Worm (Caenorhabditis elegans) whole organism, L4 larva: ENCODE data around the gene daf-42.

Experiments used
- F10B5.3 ChIP-seq: sonication (generic microtip); optimal IDR thresholded peaks from 2 replicates; lab custom pipeline; 2016; ENCODE audit warnings: mild to moderate bottlenecking, missing genetic modification characterization, missing compliant biosample characterization
- F26F4.8 ChIP-seq: fragments of 200-800 bp; sonication (Bioruptor generic); conservative IDR thresholded peaks from 2 replicates; pipeline ENCODE4 v1.3.6; 2022; ENCODE audit warnings: missing genetic modification characterization, missing compliant biosample characterization
- F49E8.2 ChIP-seq: sonication (generic microtip); optimal IDR thresholded peaks from 2 replicates; lab custom pipeline; 2016; ENCODE audit warnings: missing compliant biosample characterization, mild to moderate bottlenecking, missing genetic modification characterization, borderline replicate concordance
- T26A8.4 ChIP-seq: fragments of 200-800 bp; sonication (Bioruptor generic); IDR thresholded peaks from 2 replicates; pipeline ENCODE4 v1.3.6; 2022; ENCODE audit warnings: missing genetic modification characterization, missing compliant biosample characterization
- ZK546.5 ChIP-seq, 2 experiments: sonication (generic microtip); optimal IDR thresholded peaks; 2 replicates each; lab custom pipeline; 2017; ENCODE audit warnings: missing biosample characterization in 2 of 2, missing genetic modification characterization in 2 of 2
- aha-1 ChIP-seq: fragments of 150-350 bp; peaks from one replicate; lab custom pipeline; 2014; ENCODE audit warnings: missing biosample characterization, missing genetic modification characterization
- ama-1 ChIP-seq: fragments of 150-350 bp; optimal IDR thresholded peaks from 2 replicates; lab custom pipeline; 2014; ENCODE audit warnings: inconsistent platforms, mixed read lengths
- arid-1 ChIP-seq: fragments of 200-800 bp; sonication (Bioruptor generic); conservative IDR thresholded peaks from 2 replicates; pipeline ENCODE4 v1.3.6; 2022; ENCODE audit warnings: missing genetic modification reagents, missing genetic modification characterization, missing compliant biosample characterization
- ceh-28 ChIP-seq: fragments of 150-350 bp; optimal IDR thresholded peaks from 2 replicates; lab custom pipeline; 2014; ENCODE audit warnings: missing biosample characterization, missing genetic modification reagents, missing genetic modification characterization
- ceh-44 ChIP-seq: fragments of 200-800 bp; sonication (Bioruptor generic); IDR thresholded peaks from 2 replicates; pipeline ENCODE4 v1.3.6; 2022; ENCODE audit warnings: missing genetic modification reagents, missing genetic modification characterization, missing compliant biosample characterization
- ces-1 ChIP-seq: fragments of 150-350 bp; sonication (generic microtip); optimal IDR thresholded peaks from 4 replicates; lab custom pipeline; 2014; ENCODE audit warnings: missing biosample characterization, missing genetic modification reagents, missing genetic modification characterization
- daf-12 ChIP-seq: fragments of 150-350 bp; optimal IDR thresholded peaks from 2 replicates; lab custom pipeline; 2014; ENCODE audit warnings: missing biosample characterization, missing genetic modification reagents, missing genetic modification characterization
- dmd-8 ChIP-seq: fragments of 200-800 bp; sonication (Bioruptor generic); IDR thresholded peaks from 2 replicates; pipeline ENCODE4 v1.3.6; 2022; ENCODE audit warnings: missing genetic modification characterization, missing compliant biosample characterization
- dmd-9 ChIP-seq: fragments of 200-800 bp; sonication (Bioruptor generic); IDR thresholded peaks from 2 replicates; pipeline ENCODE4 v1.3.6; 2022; ENCODE audit warnings: missing genetic modification reagents, missing genetic modification characterization, missing compliant biosample characterization
- duxl-1 ChIP-seq: sonication (generic microtip); optimal IDR thresholded peaks from 2 replicates; lab custom pipeline; 2016; ENCODE audit warnings: mild to moderate bottlenecking, missing genetic modification characterization, moderate library complexity, missing compliant biosample characterization; ENCODE audit not compliant: poor library complexity
- dve-1 ChIP-seq: sonication (generic microtip); optimal IDR thresholded peaks from 2 replicates; lab custom pipeline; 2017; ENCODE audit warnings: antibody characterized with exemption, mild to moderate bottlenecking, missing genetic modification characterization, missing compliant biosample characterization; ENCODE audit not compliant: insufficient read depth
- fos-1 ChIP-seq: fragments of 150-350 bp; optimal IDR thresholded peaks from 2 replicates; lab custom pipeline; 2014; ENCODE audit warnings: missing biosample characterization, missing genetic modification characterization
- hlh-11 ChIP-seq: fragments of 200-800 bp; sonication (Bioruptor generic); optimal IDR thresholded peaks from 2 replicates; lab custom pipeline; 2018; ENCODE audit warnings: mild to moderate bottlenecking, missing genetic modification characterization, missing compliant biosample characterization
- hlh-30 ChIP-seq: sonication (generic microtip); optimal IDR thresholded peaks from 2 replicates; lab custom pipeline; 2017; ENCODE audit warnings: antibody characterized with exemption, mild to moderate bottlenecking, missing genetic modification characterization, missing compliant biosample characterization; ENCODE audit not compliant: insufficient read depth
- hmg-1.1 ChIP-seq: fragments of 200-800 bp; sonication (Bioruptor generic); IDR thresholded peaks from 2 replicates; pipeline ENCODE4 v1.3.6; 2022; ENCODE audit warnings: missing genetic modification reagents, missing genetic modification characterization, missing compliant biosample characterization
- jun-1 ChIP-seq: fragments of 150-350 bp; optimal IDR thresholded peaks from 2 replicates; lab custom pipeline; 2014; ENCODE audit warnings: missing biosample characterization, missing genetic modification reagents, missing genetic modification characterization
- lin-1 ChIP-seq: fragments of 200-800 bp; sonication (Bioruptor generic); IDR thresholded peaks from 2 replicates; pipeline ENCODE4 v1.3.6; 2022; ENCODE audit warnings: missing genetic modification reagents, missing genetic modification characterization, missing compliant biosample characterization
- lin-13 ChIP-seq: fragments of 150-350 bp; optimal IDR thresholded peaks from 2 replicates; lab custom pipeline; 2014; ENCODE audit warnings: missing biosample characterization, missing genetic modification reagents, missing genetic modification characterization
- lin-38 ChIP-seq: fragments of 200-800 bp; sonication (Bioruptor generic); IDR thresholded peaks from 2 replicates; pipeline ENCODE4 v1.3.6; 2022; ENCODE audit warnings: missing genetic modification reagents, missing genetic modification characterization, missing compliant biosample characterization
- lsy-2 ChIP-seq, 2 experiments: fragments of 150-350 bp in 1 of 2; sonication (generic microtip) in 1 of 2; optimal IDR thresholded peaks; 2 replicates each; lab custom pipeline; 2014 to 2017; ENCODE audit warnings: missing biosample characterization in 2 of 2, missing genetic modification characterization in 2 of 2
- madf-5 ChIP-seq, 2 experiments: fragments of 200-800 bp; sonication (Bioruptor generic); IDR thresholded peaks; 2 replicates each; pipeline ENCODE4 v1.3.6; 2022; ENCODE audit warnings: missing compliant biosample characterization in 2 of 2, missing genetic modification characterization in 2 of 2
- mdt-29 ChIP-seq: fragments of 200-800 bp; sonication (Bioruptor generic); IDR thresholded peaks from 2 replicates; pipeline ENCODE4 v1.3.6; 2022; ENCODE audit warnings: missing genetic modification reagents, missing genetic modification characterization, missing compliant biosample characterization
- mep-1 ChIP-seq: fragments of 150-350 bp; sonication (generic microtip); optimal IDR thresholded peaks from 3 replicates; lab custom pipeline; 2014; ENCODE audit warnings: missing biosample characterization, missing genetic modification characterization
- mes-2 ChIP-seq: sonication (generic microtip); optimal IDR thresholded peaks from 2 replicates; lab custom pipeline; 2016; ENCODE audit warnings: missing genotype, mild to moderate bottlenecking, missing genetic modification characterization, missing compliant biosample characterization; ENCODE audit not compliant: poor library complexity, severe bottlenecking
- mxl-2 ChIP-seq: fragments of 200-800 bp; sonication (Bioruptor generic); conservative IDR thresholded peaks from 2 replicates; pipeline ENCODE4 v1.3.6; 2022; ENCODE audit warnings: missing genetic modification reagents, missing genetic modification characterization, missing compliant biosample characterization
- mxl-3 ChIP-seq: fragments of 200-800 bp; sonication (Bioruptor generic); optimal IDR thresholded peaks from 2 replicates; lab custom pipeline; 2018; ENCODE audit warnings: mild to moderate bottlenecking, missing genetic modification characterization, missing compliant biosample characterization
- nhr-102 ChIP-seq: sonication (generic microtip); optimal IDR thresholded peaks from 2 replicates; lab custom pipeline; 2016; ENCODE audit warnings: mild to moderate bottlenecking, missing genetic modification characterization, moderate library complexity, missing compliant biosample characterization
- nhr-111 ChIP-seq: fragments of 200-800 bp; sonication (Bioruptor generic); optimal IDR thresholded peaks from 2 replicates; lab custom pipeline; 2018; ENCODE audit warnings: mild to moderate bottlenecking, missing genetic modification characterization, missing compliant biosample characterization
- nhr-25 ChIP-seq: sonication (generic microtip); optimal IDR thresholded peaks from 2 replicates; lab custom pipeline; 2017; ENCODE audit warnings: missing genetic modification characterization, mild to moderate bottlenecking, missing compliant biosample characterization, antibody characterized with exemption, moderate library complexity, borderline replicate concordance; ENCODE audit not compliant: insufficient read depth
- nhr-28 ChIP-seq: fragments of 150-350 bp; optimal IDR thresholded peaks from 2 replicates; lab custom pipeline; 2014; ENCODE audit warnings: missing biosample characterization, missing genetic modification characterization
- nhr-48 ChIP-seq: sonication (generic microtip); optimal IDR thresholded peaks from 2 replicates; lab custom pipeline; 2016; ENCODE audit warnings: mild to moderate bottlenecking, missing genetic modification characterization, missing compliant biosample characterization
- nhr-76 ChIP-seq: fragments of 150-350 bp; optimal IDR thresholded peaks from 2 replicates; lab custom pipeline; 2014; ENCODE audit warnings: missing biosample characterization, missing genetic modification characterization
- sdz-12 ChIP-seq: fragments of 200-800 bp; sonication (Bioruptor generic); optimal IDR thresholded peaks from 2 replicates; lab custom pipeline; 2018; ENCODE audit warnings: mild to moderate bottlenecking, missing genetic modification characterization, missing compliant biosample characterization
- set-16 ChIP-seq: fragments of 200-800 bp; sonication (Bioruptor generic); IDR thresholded peaks from 2 replicates; pipeline ENCODE4 v1.3.6; 2022; ENCODE audit warnings: missing genetic modification reagents, missing genetic modification characterization, missing compliant biosample characterization
- snpc-1.2 ChIP-seq: fragments of 200-800 bp; sonication (Bioruptor generic); IDR thresholded peaks from 2 replicates; pipeline ENCODE4 v1.3.6; 2022; ENCODE audit warnings: missing genetic modification reagents, missing genetic modification characterization, missing compliant biosample characterization
- snpc-4 ChIP-seq: fragments of 150-350 bp; optimal IDR thresholded peaks from 2 replicates; lab custom pipeline; 2014; ENCODE audit warnings: missing biosample characterization, missing genetic modification characterization
- spr-3 ChIP-seq: fragments of 200-800 bp; sonication (Bioruptor generic); optimal IDR thresholded peaks from 2 replicates; lab custom pipeline; 2018; ENCODE audit warnings: mild to moderate bottlenecking, missing genetic modification characterization, missing compliant biosample characterization
- tra-1 ChIP-seq: fragments of 200-800 bp; sonication (Bioruptor generic); IDR thresholded peaks from 2 replicates; pipeline ENCODE4 v1.3.6; 2022; ENCODE audit warnings: missing genetic modification reagents, missing genetic modification characterization, missing compliant biosample characterization
- unc-130 ChIP-seq: sonication (generic microtip); optimal IDR thresholded peaks from 2 replicates; lab custom pipeline; 2016; ENCODE audit warnings: missing genetic modification reagents, missing genetic modification characterization, missing compliant biosample characterization
- ztf-11 ChIP-seq: fragments of 150-350 bp; optimal IDR thresholded peaks from 2 replicates; lab custom pipeline; 2014; ENCODE audit warnings: missing biosample characterization, missing genetic modification characterization
- ztf-7 ChIP-seq: fragments of 150-350 bp; optimal IDR thresholded peaks from 2 replicates; lab custom pipeline; 2014; ENCODE audit warnings: missing biosample characterization, missing genetic modification characterization

daf-42 gene

DNA sequence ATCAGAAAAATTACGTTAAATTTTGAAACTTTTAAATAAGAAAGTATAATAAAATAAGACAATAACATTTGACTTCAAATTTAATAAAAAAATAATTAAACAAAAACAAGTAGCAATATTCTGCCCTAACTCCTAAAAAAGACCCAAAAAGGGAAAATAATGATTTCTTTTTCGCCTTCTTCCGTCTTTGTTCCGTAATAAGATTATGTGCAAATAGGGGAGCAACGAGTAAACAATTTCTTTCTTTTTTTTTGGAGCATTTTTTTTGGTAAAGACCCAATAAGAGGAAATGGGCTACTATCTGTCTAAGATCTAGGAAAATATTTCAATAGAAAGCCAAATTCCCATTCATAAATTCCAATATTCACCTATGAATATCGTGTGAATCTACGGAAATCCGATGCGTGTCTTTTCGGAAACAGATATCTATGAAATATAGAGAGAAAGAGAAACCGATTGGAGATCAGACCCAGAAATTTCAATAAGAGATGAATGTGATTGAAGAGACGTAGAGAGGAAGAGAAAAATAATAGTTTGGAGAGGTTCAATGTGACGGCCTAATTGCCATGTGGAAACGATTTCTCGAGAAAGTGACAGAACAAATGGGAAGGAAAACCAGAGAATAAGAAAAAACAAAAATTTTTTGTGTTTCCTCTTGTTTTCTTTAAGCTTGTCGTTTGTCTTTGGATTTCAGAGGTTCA lies 28.7 kb downstream of the daf-42 start (continued):
- TF ChIP-seq ces-1 (GFP tag; lab: Kevin White, UChicago) = no peak
- TF ChIP-seq ceh-28 (tag; lab: Kevin White, UChicago) = no peak
- peak; percentile 5 for TF ChIP-seq mep-1 (tag; lab: Kevin White, UChicago)
- TF ChIP-seq unc-130 (GFP tag; lab: Kevin White, UChicago) = no peak
- TF ChIP-seq sdz-12 = no peak
- no peak for TF ChIP-seq ztf-7 (tag; lab: Kevin White, UChicago)
- no peak for TF ChIP-seq nhr-25 (tag; lab: Kevin White, UChicago)
- peak; percentile 35 for TF ChIP-seq mxl-3 (GFP tag; lab: Kevin White, UChicago)
- no peak for TF ChIP-seq lin-38 (GFP tag; lab: Robert Waterston, UW)
- peak; percentile 16 for TF ChIP-seq nhr-28
- no peak for TF ChIP-seq set-16 (GFP tag; lab: Robert Waterston, UW)
- no peak for TF ChIP-seq F10B5.3 (tag; lab: Kevin White, UChicago)
- no peak for TF ChIP-seq fos-1 (tag; lab: Kevin White, UChicago)
- TF ChIP-seq snpc-4 (tag; lab: Kevin White, UChicago) = no peak
- no peak for TF ChIP-seq mdt-29 (GFP tag; lab: Robert Waterston, UW)
- no peak for TF ChIP-seq F26F4.8 (GFP tag; lab: Robert Waterston, UW)
- no peak for TF ChIP-seq nhr-111 (GFP tag; lab: Kevin White, UChicago)
- TF ChIP-seq lin-1 = no peak
- TF ChIP-seq tra-1 (GFP tag; lab: Robert Waterston, UW) = no peak
- no peak for TF ChIP-seq mxl-2 (GFP tag; lab: Robert Waterston, UW)
- no peak for TF ChIP-seq hmg-1.1 (GFP tag; lab: Robert Waterston, UW)
- no peak for TF ChIP-seq spr-3 (GFP tag; lab: Kevin White, UChicago)
- TF ChIP-seq mes-2 (tag; lab: Kevin White, UChicago) = no peak
- no peak for TF ChIP-seq dmd-8 (GFP tag; lab: Robert Waterston, UW)

DNA sequence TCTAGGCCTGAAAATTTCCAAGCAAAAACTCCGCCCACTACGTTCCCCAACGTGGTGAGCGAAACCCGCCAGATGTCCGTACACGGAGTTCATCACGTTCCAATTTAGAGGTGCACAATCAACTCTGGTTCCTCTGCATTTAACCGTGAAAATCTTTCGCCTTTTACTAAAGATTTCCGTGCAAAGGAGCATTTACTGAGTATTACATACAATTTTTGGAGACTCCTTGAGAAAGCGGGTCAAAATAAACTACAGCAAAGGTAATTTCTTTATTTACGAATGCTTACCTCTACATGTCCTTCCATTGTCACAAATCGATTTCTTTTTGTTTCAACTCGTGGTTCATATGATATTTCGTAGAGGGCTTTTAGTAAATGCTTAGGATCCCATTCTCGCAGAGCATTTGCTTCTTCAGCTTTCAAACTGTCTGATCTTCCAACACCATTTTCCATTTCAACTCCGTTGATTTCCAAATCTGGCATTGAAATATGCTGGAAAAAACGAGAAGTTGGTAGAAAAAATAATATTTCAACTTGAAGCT lies 30.0 kb downstream of the daf-42 start, which contains the start of gene F42C5.9:
Gene F42C5.9 (minus strand): TSS at position 491 of the 541 bp plus-strand sequence.
- peak; percentile 93 for TF ChIP-seq snpc-1.2 (GFP tag; lab: Robert Waterston, UW)
- 0 out of 2 replicates have a peak, but pooled peaks have one; percentile 36 for TF ChIP-seq arid-1 (GFP tag; lab: Robert Waterston, UW)
- TF ChIP-seq madf-5 (GFP tag; IDR thresholded peaks at IDR 0.05; lab: Robert Waterston, UW) = no peak
- TF ChIP-seq dmd-9 = 0 out of 2 replicates have a peak, but pooled peaks have one; percentile 33
- no peak for TF ChIP-seq F10B5.3 (tag; lab: Kevin White, UChicago)
- TF ChIP-seq mxl-3 (GFP tag; lab: Kevin White, UChicago) = no peak
- TF ChIP-seq lsy-2 (tag; optimal IDR thresholded peaks at IDR 0.05; lab: Kevin White, UChicago) = peak in 1 of 2 experiments; percentile 14
- peak; percentile 40 for TF ChIP-seq duxl-1
- TF ChIP-seq nhr-102 (tag; lab: Kevin White, UChicago) = peak; percentile 44
- TF ChIP-seq dve-1 (tag; lab: Kevin White, UChicago) = peak; percentile 35
- peak; percentile 37; the same call in 1 of the 2 replicates for TF ChIP-seq lin-38 (GFP tag; lab: Robert Waterston, UW)
- peak; percentile 69 for TF ChIP-seq T26A8.4 (GFP tag; lab: Robert Waterston, UW)
- TF ChIP-seq daf-12 (tag; lab: Kevin White, UChicago) = no peak
- TF ChIP-seq aha-1 (tag; lab: Kevin White, UChicago) = peak; percentile 83
- no peak for TF ChIP-seq jun-1
- no peak for TF ChIP-seq ZK546.5 (tag; optimal IDR thresholded peaks at IDR 0.05; lab: Kevin White, UChicago)
- TF ChIP-seq unc-130 (GFP tag; lab: Kevin White, UChicago) = peak; percentile 70
- peak; percentile 35 for TF ChIP-seq lin-13 (GFP tag; lab: Kevin White, UChicago)
- peak; percentile 10 for TF ChIP-seq hlh-30 (tag; lab: Kevin White, UChicago)
- peak; percentile 77 for TF ChIP-seq snpc-4 (tag; lab: Kevin White, UChicago)
- TF ChIP-seq nhr-76 (tag; lab: Kevin White, UChicago) = no peak
- peak; percentile 22 for TF ChIP-seq nhr-48 (tag; lab: Kevin White, UChicago)
- 0 out of 2 replicates have a peak, but pooled peaks have one; percentile 70 for TF ChIP-seq ceh-44
- peak; percentile 83 for TF ChIP-seq ama-1 (lab: Kevin White, UChicago)
- TF ChIP-seq F49E8.2 = peak; percentile 78
- no peak for TF ChIP-seq ztf-11 (tag; lab: Kevin White, UChicago)
- TF ChIP-seq mes-2 (tag; lab: Kevin White, UChicago) = peak; percentile 36
- TF ChIP-seq F26F4.8 (GFP tag; lab: Robert Waterston, UW) = no peak
- peak; percentile 30 for TF ChIP-seq hlh-11 (tag; lab: Kevin White, UChicago)
- TF ChIP-seq mdt-29 (GFP tag; lab: Robert Waterston, UW) = peak; percentile 20; the same call in 1 of the 2 replicates
